Fruit fly (Drosophila melanogaster) whole organism, prepupa: ENCODE results near the gene aph-1.

Experiments used
- Blimp-1 ChIP-seq: fragments of 200-800 bp; sonication (Bioruptor generic); optimal IDR thresholded peaks from 3 replicates; lab custom pipeline; 2017; ENCODE audit warnings: missing biosample characterization, missing genetic modification characterization, mild to moderate bottlenecking, moderate library complexity, missing genetic modification reagents
- CG10669 ChIP-seq: fragments of 200-800 bp; sonication (Bioruptor generic); optimal IDR thresholded peaks from 3 replicates; lab custom pipeline; 2018; ENCODE audit warnings: missing biosample characterization, mild to moderate bottlenecking, missing genetic modification characterization, moderate library complexity
- CG11294 ChIP-seq: fragments of 200-800 bp; sonication (Bioruptor generic); IDR thresholded peaks from 2 replicates; pipeline ENCODE4 v1.3.6; 2022; ENCODE audit warnings: missing biosample characterization, missing genetic modification characterization
- CG11762 ChIP-seq: fragments of 200-800 bp; sonication (Bioruptor generic); optimal IDR thresholded peaks from 3 replicates; lab custom pipeline; 2016; ENCODE audit warnings: missing biosample characterization, missing genetic modification characterization; ENCODE audit not compliant: insufficient read depth
- CG15336 ChIP-seq: fragments of 200-800 bp; sonication (Bioruptor generic); IDR thresholded peaks from 2 replicates; pipeline ENCODE4 v1.3.6; 2022; ENCODE audit warnings: missing biosample characterization, missing genetic modification characterization
- CG1621 ChIP-seq: fragments of 200-800 bp; sonication (Bioruptor generic); optimal IDR thresholded peaks from 3 replicates; lab custom pipeline; 2018; ENCODE audit warnings: missing biosample characterization, mild to moderate bottlenecking, missing genetic modification characterization
- CG3032 ChIP-seq: fragments of 200-800 bp; optimal IDR thresholded peaks from 2 replicates; lab custom pipeline; 2019; ENCODE audit warnings: missing biosample characterization, mild to moderate bottlenecking, missing genetic modification characterization, moderate library complexity
- CG31627 ChIP-seq: fragments of 200-800 bp; sonication (Bioruptor generic); optimal IDR thresholded peaks from 3 replicates; lab custom pipeline; 2016; ENCODE audit warnings: missing biosample characterization, missing genetic modification characterization
- CG32006 ChIP-seq: fragments of 200-800 bp; sonication (Bioruptor generic); optimal IDR thresholded peaks from 3 replicates; lab custom pipeline; 2017; ENCODE audit warnings: missing biosample characterization, mild to moderate bottlenecking, missing genetic modification characterization
- CG3919 ChIP-seq: fragments of 200-800 bp; sonication (Bioruptor generic); optimal IDR thresholded peaks from 3 replicates; lab custom pipeline; 2016; ENCODE audit warnings: missing biosample characterization, missing genetic modification characterization
- CG4318 ChIP-seq: fragments of 200-800 bp; sonication (Bioruptor generic); optimal IDR thresholded peaks from 3 replicates; lab custom pipeline; 2017; ENCODE audit warnings: missing biosample characterization, mild to moderate bottlenecking, missing genetic modification characterization
- CG6163 ChIP-seq: fragments of 200-800 bp; sonication (Bioruptor generic); IDR thresholded peaks from 3 replicates; pipeline ENCODE4 v1.3.6; 2022; ENCODE audit warnings: missing biosample characterization, missing genetic modification characterization
- CG6276 ChIP-seq: fragments of 200-800 bp; sonication (Bioruptor generic); optimal IDR thresholded peaks from 2 replicates; lab custom pipeline; 2017; ENCODE audit warnings: missing biosample characterization, mild to moderate bottlenecking, missing genetic modification characterization
- CG6792 ChIP-seq: fragments of 200-800 bp; sonication (Bioruptor generic); optimal IDR thresholded peaks from 3 replicates; lab custom pipeline; 2016; ENCODE audit warnings: missing biosample characterization, missing genetic modification characterization
- CG6808 ChIP-seq: fragments of 200-800 bp; sonication (Bioruptor generic); optimal IDR thresholded peaks from 3 replicates; lab custom pipeline; 2017; ENCODE audit warnings: missing biosample characterization, missing genetic modification characterization, mild to moderate bottlenecking, moderate library complexity, missing genetic modification reagents
- CG6854 ChIP-seq: fragments of 200-800 bp; sonication (Bioruptor generic); optimal IDR thresholded peaks from 2 replicates; lab custom pipeline; 2017; ENCODE audit warnings: missing biosample characterization, mild to moderate bottlenecking, missing genetic modification characterization
- CG7368 ChIP-seq: fragments of 200-800 bp; sonication (Bioruptor generic); optimal IDR thresholded peaks from 3 replicates; lab custom pipeline; 2016; ENCODE audit warnings: missing biosample characterization, missing genetic modification characterization
- CG8119 ChIP-seq: fragments of 200-800 bp; sonication (Bioruptor generic); IDR thresholded peaks from 3 replicates; pipeline ENCODE4 v1.3.6; 2022; ENCODE audit warnings: missing biosample characterization, missing genetic modification characterization
- CG8319 ChIP-seq: fragments of 200-800 bp; sonication (Bioruptor generic); optimal IDR thresholded peaks from 3 replicates; lab custom pipeline; 2016; ENCODE audit warnings: missing biosample characterization, missing genetic modification characterization
- CG8632 ChIP-seq: fragments of 200-800 bp; sonication (Bioruptor generic); optimal IDR thresholded peaks from 3 replicates; lab custom pipeline; 2016; ENCODE audit warnings: missing biosample characterization, missing genetic modification characterization
- Eip75B ChIP-seq: fragments of 200-800 bp; sonication (Bioruptor generic); optimal IDR thresholded peaks from 3 replicates; lab custom pipeline; 2016; ENCODE audit warnings: missing biosample characterization, missing genetic modification characterization
- Ets96B ChIP-seq: fragments of 200-800 bp; optimal IDR thresholded peaks from 2 replicates; lab custom pipeline; 2019; ENCODE audit warnings: missing biosample characterization, mild to moderate bottlenecking, missing genetic modification characterization, moderate library complexity
- Gug ChIP-seq: fragments of 200-800 bp; sonication (Bioruptor generic); IDR thresholded peaks from 2 replicates; pipeline ENCODE4 v1.3.6; 2022; ENCODE audit warnings: missing biosample characterization, missing genetic modification characterization
- Hr38 ChIP-seq: sonication (Bioruptor generic); optimal IDR thresholded peaks from 2 replicates; lab custom pipeline; 2016; ENCODE audit warnings: missing biosample characterization, missing genetic modification characterization
- Hr39 ChIP-seq: fragments of 200-800 bp; sonication (Bioruptor generic); optimal IDR thresholded peaks from 2 replicates; lab custom pipeline; 2016; ENCODE audit warnings: missing biosample characterization, missing genetic modification characterization
- Hr4 ChIP-seq: fragments of 200-800 bp; sonication (Bioruptor generic); optimal IDR thresholded peaks from 3 replicates; lab custom pipeline; 2016; ENCODE audit warnings: missing biosample characterization, missing genetic modification characterization
- Lpt ChIP-seq: fragments of 200-800 bp; sonication (Bioruptor generic); optimal IDR thresholded peaks from 3 replicates; lab custom pipeline; 2016; ENCODE audit warnings: missing biosample characterization, missing genetic modification characterization
- Met ChIP-seq: fragments of 200-800 bp; sonication (Bioruptor generic); optimal IDR thresholded peaks from 3 replicates; lab custom pipeline; 2016; ENCODE audit warnings: missing biosample characterization, missing genetic modification characterization
- OdsH ChIP-seq: fragments of 200-800 bp; sonication (Bioruptor generic); optimal IDR thresholded peaks from 3 replicates; lab custom pipeline; 2016; ENCODE audit warnings: missing biosample characterization, missing genetic modification characterization
- Sox102F ChIP-seq: fragments of 200-800 bp; sonication (Bioruptor generic); optimal IDR thresholded peaks from 2 replicates; lab custom pipeline; 2016; ENCODE audit warnings: missing biosample characterization, mild to moderate bottlenecking, missing genetic modification characterization
- Sox15 ChIP-seq: fragments of 200-800 bp; sonication (Bioruptor generic); optimal IDR thresholded peaks from 3 replicates; lab custom pipeline; 2016; ENCODE audit warnings: missing biosample characterization, missing genetic modification characterization
- acj6 ChIP-seq: fragments of 200-800 bp; sonication (Bioruptor generic); optimal IDR thresholded peaks from 3 replicates; lab custom pipeline; 2016; ENCODE audit warnings: missing biosample characterization, missing genetic modification characterization
- cyc ChIP-seq: fragments of 200-800 bp; sonication (Bioruptor generic); optimal IDR thresholded peaks from 3 replicates; lab custom pipeline; 2016; ENCODE audit warnings: missing biosample characterization, missing genetic modification characterization
- dac ChIP-seq: fragments of 200-800 bp; sonication (Bioruptor generic); optimal IDR thresholded peaks from 2 replicates; lab custom pipeline; 2017; ENCODE audit warnings: missing biosample characterization, mild to moderate bottlenecking, missing genetic modification characterization
- dsx ChIP-seq: fragments of 200-800 bp; optimal IDR thresholded peaks from 3 replicates; lab custom pipeline; 2019; ENCODE audit warnings: missing biosample characterization, mild to moderate bottlenecking, missing genetic modification characterization, moderate library complexity; ENCODE audit not compliant: poor library complexity, severe bottlenecking
- esn ChIP-seq: fragments of 200-800 bp; sonication (Bioruptor generic); optimal IDR thresholded peaks from 2 replicates; lab custom pipeline; 2016; ENCODE audit warnings: missing biosample characterization, mild to moderate bottlenecking, missing genetic modification characterization, moderate library complexity
- fd59A ChIP-seq: fragments of 200-800 bp; sonication (Bioruptor generic); optimal IDR thresholded peaks from 2 replicates; lab custom pipeline; 2017; ENCODE audit warnings: missing biosample characterization, mild to moderate bottlenecking, missing genetic modification characterization, missing genetic modification reagents
- fd85E ChIP-seq: fragments of 200-800 bp; sonication (Bioruptor generic); optimal IDR thresholded peaks from 3 replicates; lab custom pipeline; 2016; ENCODE audit warnings: missing biosample characterization, missing genetic modification characterization
- fkh ChIP-seq: fragments of 200-800 bp; sonication (Bioruptor generic); optimal IDR thresholded peaks from 3 replicates; lab custom pipeline; 2017; ENCODE audit warnings: missing biosample characterization, mild to moderate bottlenecking, missing genetic modification characterization, moderate library complexity
- net ChIP-seq: fragments of 200-800 bp; sonication (Bioruptor generic); optimal IDR thresholded peaks from 3 replicates; lab custom pipeline; 2016; ENCODE audit warnings: missing biosample characterization, missing genetic modification characterization
- pdm3 ChIP-seq: fragments of 200-800 bp; sonication (Bioruptor generic); optimal IDR thresholded peaks from 3 replicates; lab custom pipeline; 2016; ENCODE audit warnings: missing biosample characterization, missing genetic modification characterization
- spab ChIP-seq: fragments of 200-800 bp; sonication (Bioruptor generic); optimal IDR thresholded peaks from 2 replicates; lab custom pipeline; 2017; ENCODE audit warnings: missing biosample characterization, mild to moderate bottlenecking, missing genetic modification characterization, missing genetic modification reagents
- ss ChIP-seq, 2 experiments: fragments of 200-800 bp; sonication (Bioruptor generic); optimal IDR thresholded peaks; 2 replicates in 1 of 2; 3 replicates in 1 of 2; lab custom pipeline; 2017 to 2018; ENCODE audit warnings: mild to moderate bottlenecking in 2 of 2, missing biosample characterization in 2 of 2, missing genetic modification characterization in 2 of 2, moderate library complexity in 1 of 2
- svp ChIP-seq: fragments of 200-800 bp; sonication (Bioruptor generic); peaks from one replicate; lab custom pipeline; 2016; ENCODE audit warnings: missing biosample characterization, missing genetic modification characterization
- vri ChIP-seq: fragments of 200-800 bp; sonication (Bioruptor generic); optimal IDR thresholded peaks from 3 replicates; lab custom pipeline; 2016; ENCODE audit warnings: missing biosample characterization, mild to moderate bottlenecking, missing genetic modification characterization

The aph-1 gene

dm6 chr2L:2751904-2752459, 14.1 kb upstream of the aph-1 start, which contains the start of gene Bacc (continued):
- TF ChIP-seq CG31627 (GFP tag; lab: Kevin White, UChicago) (peak; percentile 97), CG8632 (peak; percentile 98), fd59A (GFP tag; lab: Kevin White, UChicago) (peak; percentile 99), pdm3 (GFP tag; lab: Kevin White, UChicago) (peak; percentile 98), ss (GFP tag; optimal IDR thresholded peaks at IDR 0.05; lab: Kevin White, UChicago) (peak; percentile 97 to 99), CG4318 (GFP tag; lab: Kevin White, UChicago) (peak; percentile 98), CG6276 (peak; percentile 99), svp (GFP tag; lab: Kevin White, UChicago) (peak; percentile 99)

dm6 chr2L:2752460-2753411, 13.3 kb upstream of the aph-1 start, which contains the start of gene Pgk:
TSS of gene Pgk (minus strand) at chr2L:2753068.
- TF ChIP-seq CG10669 (GFP tag; lab: Kevin White, UChicago) = peak; percentile 41
- TF ChIP-seq esn (GFP tag; lab: Kevin White, UChicago) = peak; percentile 74
- TF ChIP-seq CG3032 (tag; lab: Kevin White, UChicago) = peak; percentile 52
- peak; percentile 76 for TF ChIP-seq Eip75B (GFP tag; lab: Kevin White, UChicago)
- TF ChIP-seq vri (GFP tag; lab: Kevin White, UChicago) = peak; percentile 85
- TF ChIP-seq CG6276 = peak; percentile 75
- no peak for TF ChIP-seq OdsH (GFP tag; lab: Kevin White, UChicago)
- peak; percentile 40 for TF ChIP-seq cyc (GFP tag; lab: Kevin White, UChicago)
- TF ChIP-seq CG11762 (GFP tag; lab: Kevin White, UChicago) = peak; percentile 47
- TF ChIP-seq CG3919 (GFP tag; lab: Kevin White, UChicago) = peak; percentile 32
- TF ChIP-seq net (GFP tag; lab: Kevin White, UChicago) = peak; percentile 49
- TF ChIP-seq dsx (GFP tag; lab: Kevin White, UChicago) = peak; percentile 34
- TF ChIP-seq dac (GFP tag; lab: Kevin White, UChicago) = peak; percentile 46
- TF ChIP-seq fd85E = peak; percentile 66
- TF ChIP-seq Lpt (GFP tag; lab: Kevin White, UChicago) = peak; percentile 82
- no peak for TF ChIP-seq Gug (GFP tag; lab: Robert Waterston, UW)
- TF ChIP-seq CG15336 (GFP tag; lab: Robert Waterston, UW) = no peak
- peak; percentile 24 for TF ChIP-seq Ets96B (tag; lab: Kevin White, UChicago)
- TF ChIP-seq fkh (GFP tag; lab: Kevin White, UChicago) = peak; percentile 58
- TF ChIP-seq Hr4 (GFP tag; lab: Kevin White, UChicago) = peak; percentile 55
- TF ChIP-seq CG6792 (GFP tag; lab: Kevin White, UChicago) = peak; percentile 44
- TF ChIP-seq CG31627 (GFP tag; lab: Kevin White, UChicago) = peak; percentile 32
- TF ChIP-seq CG11294 (GFP tag; lab: Robert Waterston, UW) = no peak
- TF ChIP-seq CG8119 (GFP tag; lab: Robert Waterston, UW) = no peak
- TF ChIP-seq spab (GFP tag; lab: Kevin White, UChicago) = peak; percentile 41
- TF ChIP-seq acj6 = peak; percentile 37
- no peak for TF ChIP-seq CG6163 (GFP tag; lab: Robert Waterston, UW)
- TF ChIP-seq CG6808 = peak; percentile 50
- TF ChIP-seq fd59A (GFP tag; lab: Kevin White, UChicago) = peak; percentile 7
- peak; percentile 93 for TF ChIP-seq CG6854 (GFP tag; lab: Kevin White, UChicago)
- peak; percentile 72 for TF ChIP-seq Met (GFP tag; lab: Kevin White, UChicago)
- peak; percentile 21 for TF ChIP-seq CG7368 (GFP tag; lab: Kevin White, UChicago)
- peak; percentile 49 for TF ChIP-seq Hr39 (GFP tag; lab: Kevin White, UChicago)
- TF ChIP-seq pdm3 (GFP tag; lab: Kevin White, UChicago) = peak; percentile 48
- peak; percentile 92 for TF ChIP-seq svp (GFP tag; lab: Kevin White, UChicago)
- TF ChIP-seq Hr38 (GFP tag; lab: Kevin White, UChicago) = no peak
- no peak for TF ChIP-seq Blimp-1 (GFP tag; lab: Kevin White, UChicago)
- TF ChIP-seq CG1621 (tag; lab: Kevin White, UChicago) = peak; percentile 61
- peak; percentile 47 for TF ChIP-seq CG8632
- peak; percentile 80 for TF ChIP-seq Sox102F (GFP tag; lab: Kevin White, UChicago)
- peak; percentile 18 for TF ChIP-seq CG8319 (GFP tag; lab: Kevin White, UChicago)
- TF ChIP-seq CG32006 (GFP tag; lab: Kevin White, UChicago) = peak; percentile 48
- TF ChIP-seq Sox15 (GFP tag; lab: Kevin White, UChicago) = no peak
